Fruit fly (Drosophila melanogaster): Measurements from ENCODE around the gene CG17364.

The CG17364 gene

DNA sequence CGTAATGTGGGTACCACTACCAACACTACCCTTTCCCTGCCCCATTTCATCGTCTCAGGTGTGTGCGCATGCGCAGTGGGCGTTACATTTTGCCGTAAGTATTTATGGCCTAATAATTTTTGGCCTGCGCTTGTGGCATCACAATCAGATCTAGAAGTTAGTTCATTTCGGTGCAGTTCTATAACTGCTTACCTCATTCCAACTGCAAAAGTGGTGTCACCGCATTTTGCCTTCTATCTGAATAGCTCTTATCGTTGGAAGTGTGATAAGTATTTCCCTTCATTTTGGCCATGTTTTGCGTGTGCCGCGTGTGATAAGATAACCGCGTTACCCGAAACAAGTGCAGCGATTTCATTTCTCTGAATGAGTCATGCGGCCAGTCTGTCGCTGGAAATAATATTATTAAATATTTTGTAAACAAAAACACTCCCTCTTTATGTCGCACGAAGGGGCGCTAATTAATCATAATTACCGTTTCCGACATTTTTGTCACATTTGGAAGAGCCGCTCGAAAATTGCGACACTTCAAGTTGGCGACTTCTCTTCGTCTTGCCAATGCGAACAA lies 40.6 kb downstream of the CG17364 start:
- TF ChIP-seq Mnt (GFP tag; optimal IDR thresholded peaks at IDR 0.05) (peak; percentile 49), CG1620 (GFP tag; optimal IDR thresholded peaks at IDR 0.05) (no peak), kay (GFP tag; ENCODE audit: borderline replicate concordance) (peak; percentile 94), tj (GFP tag; optimal IDR thresholded peaks at IDR 0.05) (peak; percentile 5)

dm6 chr3L:13951564-13951963 lies 41.6 kb downstream of the CG17364 start:
- no peak for TF ChIP-seq CG11617 (GFP tag; optimal IDR thresholded peaks at IDR 0.05)
- peak; percentile 93 for TF ChIP-seq tj (GFP tag; optimal IDR thresholded peaks at IDR 0.05)

dm6 chr3L:13949440-13950066 lies 43.6 kb downstream of the CG17364 start:
- TF ChIP-seq CG7101 (tag; optimal IDR thresholded peaks at IDR 0.05), result no peak
- peak; percentile 7 for TF ChIP-seq tj (GFP tag; optimal IDR thresholded peaks at IDR 0.05)

dm6 chr3L:13946003-13946402 lies 47.2 kb downstream of the CG17364 start:
- no peak for TF ChIP-seq bab1 (GFP tag; optimal IDR thresholded peaks at IDR 0.05)
- no peak for TF ChIP-seq CG12768 (GFP tag; optimal IDR thresholded peaks at IDR 0.05)
- TF ChIP-seq Crg-1 (GFP tag; optimal IDR thresholded peaks at IDR 0.05), result no peak
- peak; percentile 61 for TF ChIP-seq kay (GFP tag; ENCODE audit: borderline replicate concordance)

dm6 chr3L:13939151-13939499 lies 54.1 kb downstream of the CG17364 start, which contains the start of gene CG32137:
Gene CG32137 (plus strand): TSS chr3L:13939250.
- TF ChIP-seq cic (GFP tag; optimal IDR thresholded peaks at IDR 0.05) (peak; percentile 61), CG1620 (GFP tag; optimal IDR thresholded peaks at IDR 0.05) (no peak), bab1 (GFP tag; optimal IDR thresholded peaks at IDR 0.05) (no peak), CG14711 (tag; optimal IDR thresholded peaks at IDR 0.05) (no peak), cnc (optimal IDR thresholded peaks at IDR 0.05) (no peak), Mnt (GFP tag; optimal IDR thresholded peaks at IDR 0.05) (peak; percentile 4), CG33017 (tag; optimal IDR thresholded peaks at IDR 0.05) (no peak), pad (GFP tag; optimal IDR thresholded peaks at IDR 0.05) (peak; percentile 64), Clk (GFP tag; optimal IDR thresholded peaks at IDR 0.05) (no peak), CG5204 (GFP tag; optimal IDR thresholded peaks at IDR 0.05) (no peak), Crg-1 (GFP tag; optimal IDR thresholded peaks at IDR 0.05) (no peak), CG7101 (tag; optimal IDR thresholded peaks at IDR 0.05) (no peak), CG11617 (GFP tag; optimal IDR thresholded peaks at IDR 0.05) (no peak), Hr96 (GFP tag; optimal IDR thresholded peaks at IDR 0.05) (no peak), ovo (GFP tag; optimal IDR thresholded peaks at IDR 0.05) (no peak), CG7045 (GFP tag; optimal IDR thresholded peaks at IDR 0.05) (no peak), tj (GFP tag; optimal IDR thresholded peaks at IDR 0.05) (no peak), toe (GFP tag; optimal IDR thresholded peaks at IDR 0.05) (no peak), CG12768 (GFP tag; optimal IDR thresholded peaks at IDR 0.05) (peak; percentile 60), kay (GFP tag; ENCODE audit: borderline replicate concordance) (peak; percentile 18)

DNA sequence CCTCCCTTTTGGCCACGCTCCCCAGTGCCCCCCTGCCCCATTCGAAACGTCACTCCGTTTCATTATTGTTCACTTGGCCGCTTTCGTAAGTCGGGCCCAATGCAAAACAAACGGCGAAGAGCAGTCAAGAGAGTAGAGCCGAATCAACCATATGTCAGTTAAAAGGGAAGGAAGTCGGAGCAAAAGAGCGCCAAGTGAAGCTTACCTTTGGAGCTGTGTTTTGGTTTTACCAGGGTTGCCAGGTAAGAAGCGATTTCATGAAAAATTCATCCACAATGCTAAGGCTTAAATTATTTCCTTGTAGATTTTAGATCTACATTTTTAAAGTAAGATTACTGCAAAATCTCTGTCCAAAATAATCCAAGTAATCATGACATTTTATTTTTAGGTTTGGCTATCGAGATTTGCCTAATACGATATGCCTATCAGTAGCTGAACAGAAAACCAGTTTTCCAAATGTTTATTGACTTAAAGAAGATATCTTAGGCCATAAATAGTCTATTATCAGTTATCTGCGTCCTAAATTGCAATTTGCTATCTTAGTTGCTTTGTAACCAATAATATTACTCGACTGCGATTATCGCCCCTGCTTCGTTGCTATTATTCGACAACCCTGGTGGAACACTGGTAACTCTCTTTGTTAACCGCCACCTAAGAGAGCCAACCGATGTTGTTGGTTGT lies 54.6 kb downstream of the CG17364 start:
- peak; percentile 82 for TF ChIP-seq Crg-1 (GFP tag; optimal IDR thresholded peaks at IDR 0.05)
- TF ChIP-seq CG11617 (GFP tag; optimal IDR thresholded peaks at IDR 0.05), result peak; percentile 90
- TF ChIP-seq CG33017 (tag; optimal IDR thresholded peaks at IDR 0.05), result peak; percentile 65
- peak; percentile 25 for TF ChIP-seq ovo (GFP tag; optimal IDR thresholded peaks at IDR 0.05)
- TF ChIP-seq CG12768 (GFP tag; optimal IDR thresholded peaks at IDR 0.05), result peak; percentile 83
- peak; percentile 57 for TF ChIP-seq Clk (GFP tag; optimal IDR thresholded peaks at IDR 0.05)
- peak; percentile 38 for TF ChIP-seq kay (GFP tag; ENCODE audit: borderline replicate concordance)
- peak; percentile 57 for TF ChIP-seq tj (GFP tag; optimal IDR thresholded peaks at IDR 0.05)
- TF ChIP-seq cnc (optimal IDR thresholded peaks at IDR 0.05), result no peak
- peak; percentile 82 for TF ChIP-seq CG14711 (tag; optimal IDR thresholded peaks at IDR 0.05)
- TF ChIP-seq bab1 (GFP tag; optimal IDR thresholded peaks at IDR 0.05), result peak; percentile 95
- peak; percentile 88 for TF ChIP-seq CG5204 (GFP tag; optimal IDR thresholded peaks at IDR 0.05)
- TF ChIP-seq CG1620 (GFP tag; optimal IDR thresholded peaks at IDR 0.05), result peak; percentile 73
- peak; percentile 86 for TF ChIP-seq Hr96 (GFP tag; optimal IDR thresholded peaks at IDR 0.05)
- TF ChIP-seq pad (GFP tag; optimal IDR thresholded peaks at IDR 0.05), result peak; percentile 72
- peak; percentile 90 for TF ChIP-seq CG7045 (GFP tag; optimal IDR thresholded peaks at IDR 0.05)
- TF ChIP-seq Mnt (GFP tag; optimal IDR thresholded peaks at IDR 0.05), result no peak
- TF ChIP-seq toe (GFP tag; optimal IDR thresholded peaks at IDR 0.05), result peak; percentile 84
- TF ChIP-seq CG7101 (tag; optimal IDR thresholded peaks at IDR 0.05), result peak; percentile 74
- TF ChIP-seq cic (GFP tag; optimal IDR thresholded peaks at IDR 0.05), result no peak

dm6 chr3L:13936771-13937170 lies 56.4 kb downstream of the CG17364 start:
- TF ChIP-seq tj (GFP tag; optimal IDR thresholded peaks at IDR 0.05) (no peak), CG5204 (GFP tag; optimal IDR thresholded peaks at IDR 0.05) (no peak), CG7045 (GFP tag; optimal IDR thresholded peaks at IDR 0.05) (no peak), kay (GFP tag; ENCODE audit: borderline replicate concordance) (no peak), Hr96 (GFP tag; optimal IDR thresholded peaks at IDR 0.05) (no peak), toe (GFP tag; optimal IDR thresholded peaks at IDR 0.05) (no peak)

Data from whole organism, adult.